Fruit fly (Drosophila melanogaster): ENCODE data around the gene CG4313.
A peak's percentile ranks its signal among the peaks of the same experiment; 100 is the strongest.

CG4313 gene

dm6 chrX:2050070-2050899, 8.6 kb downstream of the CG4313 start, which contains the start of gene moody (continued):
- peak; percentile 96 for TF ChIP-seq pdm3 (GFP tag; optimal IDR thresholded peaks at IDR 0.05)
- TF ChIP-seq CG6808 (GFP tag; optimal IDR thresholded peaks at IDR 0.05), result peak; percentile 89
- TF ChIP-seq CG10669 (GFP tag; optimal IDR thresholded peaks at IDR 0.05), result peak; percentile 90
- TF ChIP-seq CG6854 (GFP tag; optimal IDR thresholded peaks at IDR 0.05), result peak; percentile 80
- peak; percentile 95 for TF ChIP-seq CG16779 (tag; optimal IDR thresholded peaks at IDR 0.05)
- TF ChIP-seq ss (GFP tag; optimal IDR thresholded peaks at IDR 0.05), result peak; percentile 88 to 92
- peak; percentile 91 for TF ChIP-seq CG1621 (tag; optimal IDR thresholded peaks at IDR 0.05)
- peak; percentile 95 for TF ChIP-seq Gug (GFP tag; IDR thresholded peaks at IDR 0.05)
- peak; percentile 99 for TF ChIP-seq svp (GFP tag)
- peak; percentile 93 for TF ChIP-seq achi (GFP tag; optimal IDR thresholded peaks at IDR 0.05)
- TF ChIP-seq topi (GFP tag; optimal IDR thresholded peaks at IDR 0.05), result peak; percentile 91
- peak; percentile 87 for TF ChIP-seq CG3032 (tag; optimal IDR thresholded peaks at IDR 0.05)
- peak; percentile 90 for TF ChIP-seq CG8632 (GFP tag; optimal IDR thresholded peaks at IDR 0.05)
- peak; percentile 82 for TF ChIP-seq dsx (GFP tag; optimal IDR thresholded peaks at IDR 0.05; ENCODE audit: poor library complexity, severe bottlenecking)
- TF ChIP-seq Eip78C (GFP tag), result peak; percentile 97
- peak; percentile 90 for TF ChIP-seq OdsH (GFP tag; optimal IDR thresholded peaks at IDR 0.05)
- TF ChIP-seq CG8319 (GFP tag; optimal IDR thresholded peaks at IDR 0.05), result peak; percentile 88
- peak; percentile 86 for TF ChIP-seq Hr38 (GFP tag; optimal IDR thresholded peaks at IDR 0.05)
- peak; percentile 84 for TF ChIP-seq CG10631 (GFP tag; optimal IDR thresholded peaks at IDR 0.05)
- peak; percentile 95 for TF ChIP-seq CG11294 (GFP tag; IDR thresholded peaks at IDR 0.05)
- peak; percentile 99 for TF ChIP-seq eg (GFP tag; IDR thresholded peaks at IDR 0.05)
- peak; percentile 83 for TF ChIP-seq CG9139 (GFP tag; optimal IDR thresholded peaks at IDR 0.05)
- peak; percentile 95 for TF ChIP-seq cyc (GFP tag; optimal IDR thresholded peaks at IDR 0.05)
- TF ChIP-seq acj6 (GFP tag; optimal IDR thresholded peaks at IDR 0.05), result peak; percentile 90
- TF ChIP-seq Ets96B (tag; optimal IDR thresholded peaks at IDR 0.05), result peak; percentile 88
- peak; percentile 96 for TF ChIP-seq CG6792 (GFP tag; optimal IDR thresholded peaks at IDR 0.05)
- peak; percentile 93 for TF ChIP-seq Hr39 (GFP tag; optimal IDR thresholded peaks at IDR 0.05)
- peak; percentile 89 for TF ChIP-seq Ets21C (GFP tag; optimal IDR thresholded peaks at IDR 0.05)
- TF ChIP-seq spab (GFP tag; optimal IDR thresholded peaks at IDR 0.05), result peak; percentile 82
- TF ChIP-seq Hr4 (GFP tag; optimal IDR thresholded peaks at IDR 0.05), result peak; percentile 95
- TF ChIP-seq Eip93F (GFP tag; optimal IDR thresholded peaks at IDR 0.05), result peak; percentile 74
- peak; percentile 84 for TF ChIP-seq fkh (GFP tag; optimal IDR thresholded peaks at IDR 0.05)
- peak; percentile 86 for TF ChIP-seq Blimp-1 (GFP tag; optimal IDR thresholded peaks at IDR 0.05)
- TF ChIP-seq net (GFP tag; optimal IDR thresholded peaks at IDR 0.05), result peak; percentile 95
- TF ChIP-seq CG32006 (GFP tag; optimal IDR thresholded peaks at IDR 0.05), result peak; percentile 94
- peak; percentile 95 for TF ChIP-seq Sox14 (GFP tag; optimal IDR thresholded peaks at IDR 0.05)
- peak; percentile 93 for TF ChIP-seq Eip75B (GFP tag; optimal IDR thresholded peaks at IDR 0.05)
- TF ChIP-seq Sox15 (GFP tag; optimal IDR thresholded peaks at IDR 0.05), result peak; percentile 90
- TF ChIP-seq salr (GFP tag; optimal IDR thresholded peaks at IDR 0.05), result peak; percentile 84 to 85
- peak; percentile 96 for TF ChIP-seq CG7368 (GFP tag; optimal IDR thresholded peaks at IDR 0.05)
- peak; percentile 96 for TF ChIP-seq CG15336 (GFP tag; IDR thresholded peaks at IDR 0.05)

dm6 chrX:2061119-2061518, 19.5 kb downstream of the CG4313 start:
- TF ChIP-seq CG1621 (tag; optimal IDR thresholded peaks at IDR 0.05) (no peak), esn (GFP tag; optimal IDR thresholded peaks at IDR 0.05) (peak; percentile 45), CG11294 (GFP tag; IDR thresholded peaks at IDR 0.05) (no peak), CG8319 (GFP tag; optimal IDR thresholded peaks at IDR 0.05) (no peak), OdsH (GFP tag; optimal IDR thresholded peaks at IDR 0.05) (no peak), achi (GFP tag; optimal IDR thresholded peaks at IDR 0.05) (no peak), CG4318 (GFP tag; optimal IDR thresholded peaks at IDR 0.05) (no peak), ss (GFP tag; optimal IDR thresholded peaks at IDR 0.05) (peak in 1 of 2 experiments; percentile 62), Sox14 (GFP tag; optimal IDR thresholded peaks at IDR 0.05) (peak; percentile 4), CG3919 (GFP tag; optimal IDR thresholded peaks at IDR 0.05) (peak; percentile 20), CG15336 (GFP tag; IDR thresholded peaks at IDR 0.05) (no peak), lz (GFP tag; optimal IDR thresholded peaks at IDR 0.05) (peak; percentile 1), CG11902 (GFP tag; optimal IDR thresholded peaks at IDR 0.05) (no peak), dsx (GFP tag; optimal IDR thresholded peaks at IDR 0.05; ENCODE audit: poor library complexity, severe bottlenecking) (no peak), vri (GFP tag; optimal IDR thresholded peaks at IDR 0.05) (no peak), Eip78C (GFP tag) (peak; percentile 72), CG6792 (GFP tag; optimal IDR thresholded peaks at IDR 0.05) (peak; percentile 11), CG8119 (GFP tag; IDR thresholded peaks at IDR 0.05) (0 out of 3 replicates have a peak, but pooled peaks have one; percentile 29), Lpt (GFP tag; optimal IDR thresholded peaks at IDR 0.05) (no peak), CG6854 (GFP tag; optimal IDR thresholded peaks at IDR 0.05) (peak; percentile 40)
